Worm (Caenorhabditis elegans) whole organism, midembryonic: ENCODE measurements around the gene pmp-3.
A peak's percentile ranks its signal among the peaks of the same experiment; 100 is the strongest.

Experiments used
- T22C8.4 ChIP-seq: fragments of 200-800 bp; sonication (Bioruptor generic); IDR thresholded peaks from 2 replicates; pipeline ENCODE4 v1.3.6; 2022; ENCODE audit warnings: missing genetic modification characterization, missing compliant biosample characterization
- cog-1 ChIP-seq: sonication (generic microtip); optimal IDR thresholded peaks from 2 replicates; lab custom pipeline; 2016; ENCODE audit warnings: missing genetic modification characterization, missing compliant biosample characterization
- flt-1 ChIP-seq: fragments of 200-800 bp; sonication (Bioruptor generic); IDR thresholded peaks from 2 replicates; pipeline ENCODE4 v1.3.6; 2022; ENCODE audit warnings: missing genetic modification characterization, missing compliant biosample characterization
- klf-2 ChIP-seq: fragments of 200-800 bp; sonication (Bioruptor generic); conservative IDR thresholded peaks from 2 replicates; pipeline ENCODE4 v1.3.6; 2022; ENCODE audit warnings: missing genetic modification reagents, missing genetic modification characterization, missing compliant biosample characterization
- med-1 ChIP-seq: sonication (generic microtip); optimal IDR thresholded peaks from 2 replicates; lab custom pipeline; 2017; ENCODE audit warnings: missing genetic modification characterization, mild to moderate bottlenecking, missing compliant biosample characterization, antibody characterized with exemption, missing genetic modification reagents; ENCODE audit not compliant: insufficient read depth
- ref-1 ChIP-seq: fragments of 200-800 bp; sonication (Bioruptor generic); conservative IDR thresholded peaks from 2 replicates; pipeline ENCODE4 v1.3.6; 2022; ENCODE audit warnings: missing genetic modification reagents, missing genetic modification characterization, missing compliant biosample characterization
- tab-1 ChIP-seq: fragments of 200-800 bp; sonication (Bioruptor generic); IDR thresholded peaks from 2 replicates; pipeline ENCODE4 v1.3.6; 2022; ENCODE audit warnings: missing genetic modification characterization, missing compliant biosample characterization
- ztf-23 ChIP-seq: fragments of 200-800 bp; sonication (Bioruptor generic); IDR thresholded peaks from 2 replicates; pipeline ENCODE4 v1.3.6; 2022; ENCODE audit warnings: missing genetic modification reagents, missing genetic modification characterization, missing compliant biosample characterization
- ztf-29 ChIP-seq: fragments of 200-800 bp; sonication (Bioruptor generic); IDR thresholded peaks from 2 replicates; pipeline ENCODE4 v1.3.6; 2022; ENCODE audit warnings: missing genetic modification reagents, missing genetic modification characterization, missing compliant biosample characterization

The pmp-3 gene

ce11 chrV:14684359-14685312 is 38.1 kb downstream of the pmp-3 start, which contains the start of gene hsp-90:
hsp-90 (plus strand) TSS chrV:14684918.
- TF ChIP-seq ref-1 (GFP tag; lab: Robert Waterston, UW), result no peak
- TF ChIP-seq med-1, result no peak
- TF ChIP-seq tab-1 (GFP tag; lab: Robert Waterston, UW), result no peak
- TF ChIP-seq flt-1 (GFP tag; lab: Robert Waterston, UW), result no peak
- no peak for TF ChIP-seq ztf-29 (GFP tag; lab: Robert Waterston, UW)
- TF ChIP-seq cog-1, result no peak
- TF ChIP-seq ztf-23, result no peak

ce11 chrV:14685435-14686058 is 39.0 kb downstream of the pmp-3 start, which contains the start of gene C47E8.4:
C47E8.4 (minus strand) TSS chrV:14685485.
- TF ChIP-seq tab-1 (GFP tag; lab: Robert Waterston, UW), result no peak
- peak; percentile 88 for TF ChIP-seq ztf-23
- TF ChIP-seq T22C8.4 (GFP tag; lab: Robert Waterston, UW), result 0 out of 2 replicates have a peak, but pooled peaks have one; percentile 50
- TF ChIP-seq med-1, result no peak
- TF ChIP-seq flt-1 (GFP tag; lab: Robert Waterston, UW), result peak; percentile 69
- TF ChIP-seq ztf-29 (GFP tag; lab: Robert Waterston, UW), result no peak
- TF ChIP-seq klf-2 (GFP tag; lab: Robert Waterston, UW), result no peak
- TF ChIP-seq ref-1 (GFP tag; lab: Robert Waterston, UW), result no peak
- TF ChIP-seq cog-1, result peak; percentile 90

ce11 chrV:14686231-14687105 is 39.9 kb downstream of the pmp-3 start:
- TF ChIP-seq klf-2 (GFP tag; lab: Robert Waterston, UW) (no peak), med-1 (no peak), T22C8.4 (GFP tag; lab: Robert Waterston, UW) (no peak), ztf-23 (no peak), cog-1 (no peak), flt-1 (GFP tag; lab: Robert Waterston, UW) (no peak), tab-1 (GFP tag; lab: Robert Waterston, UW) (no peak), ztf-29 (GFP tag; lab: Robert Waterston, UW) (no peak), ref-1 (GFP tag; lab: Robert Waterston, UW) (no peak)

- TF ChIP-seq T22C8.4 (GFP tag; lab: Robert Waterston, UW), result no peak
- TF ChIP-seq ztf-29 (GFP tag; lab: Robert Waterston, UW), result no peak
- TF ChIP-seq tab-1 (GFP tag; lab: Robert Waterston, UW), result no peak
- no peak for TF ChIP-seq ztf-23
- TF ChIP-seq cog-1, result no peak
- no peak for TF ChIP-seq med-1
- TF ChIP-seq flt-1 (GFP tag; lab: Robert Waterston, UW), result no peak
- TF ChIP-seq ref-1 (GFP tag; lab: Robert Waterston, UW), result no peak
- TF ChIP-seq klf-2 (GFP tag; lab: Robert Waterston, UW), result no peak
Observed at ce11 chrV:14687106-14687964, 40.8 kb downstream of the pmp-3 start.

ce11 chrV:14688097-14688912 is 41.8 kb downstream of the pmp-3 start, which contains the start of gene C47E8.11:
C47E8.11 (plus strand) TSS chrV:14688616.
- no peak for TF ChIP-seq ztf-29 (GFP tag; lab: Robert Waterston, UW)
- no peak for TF ChIP-seq cog-1
- no peak for TF ChIP-seq ztf-23
- TF ChIP-seq T22C8.4 (GFP tag; lab: Robert Waterston, UW), result no peak

- TF ChIP-seq med-1 (peak; percentile 2), flt-1 (GFP tag; lab: Robert Waterston, UW) (peak; percentile 88), T22C8.4 (GFP tag; lab: Robert Waterston, UW) (peak; percentile 34; the same call in 1 of the 2 replicates), tab-1 (GFP tag; lab: Robert Waterston, UW) (peak; percentile 79), klf-2 (GFP tag; lab: Robert Waterston, UW) (0 out of 2 replicates have a peak, but pooled peaks have one; percentile 61), ztf-23 (no peak)
Observed at ce11 chrV:14689060-14689750, 42.7 kb downstream of the pmp-3 start, which contains the start of gene gasr-8. gasr-8 (plus strand) TSS chrV:14689110.

ce11 chrV:14695713-14696112 is 49.2 kb downstream of the pmp-3 start:
- no peak for TF ChIP-seq flt-1 (GFP tag; lab: Robert Waterston, UW)
- TF ChIP-seq tab-1 (GFP tag; lab: Robert Waterston, UW), result no peak
- no peak for TF ChIP-seq med-1
- no peak for TF ChIP-seq klf-2 (GFP tag; lab: Robert Waterston, UW)
- no peak for TF ChIP-seq T22C8.4 (GFP tag; lab: Robert Waterston, UW)
- TF ChIP-seq cog-1, result no peak
- TF ChIP-seq ztf-23, result no peak
- no peak for TF ChIP-seq ztf-29 (GFP tag; lab: Robert Waterston, UW)
- TF ChIP-seq ref-1 (GFP tag; lab: Robert Waterston, UW), result no peak
